Worm (Caenorhabditis elegans) whole organism, L4 larva: Measurements from ENCODE around the gene nstp-4.

Source experiments
- R02D3.7 ChIP-seq: fragments of 150-350 bp; sonication (generic microtip); optimal IDR thresholded peaks from 3 replicates; lab custom pipeline; 2014; ENCODE audit warnings: missing biosample characterization, missing genetic modification characterization
- ama-1 ChIP-seq: fragments of 150-350 bp; optimal IDR thresholded peaks from 2 replicates; lab custom pipeline; 2014; ENCODE audit warnings: inconsistent platforms, mixed read lengths
- daf-12 ChIP-seq: fragments of 150-350 bp; optimal IDR thresholded peaks from 2 replicates; lab custom pipeline; 2014; ENCODE audit warnings: missing biosample characterization, missing genetic modification reagents, missing genetic modification characterization
- jun-1 ChIP-seq: fragments of 150-350 bp; optimal IDR thresholded peaks from 2 replicates; lab custom pipeline; 2014; ENCODE audit warnings: missing biosample characterization, missing genetic modification reagents, missing genetic modification characterization
- lin-15B ChIP-seq: fragments of 150-350 bp; sonication (generic microtip); optimal IDR thresholded peaks from 3 replicates; lab custom pipeline; 2014; ENCODE audit warnings: missing biosample characterization, missing genetic modification characterization
- lsy-2 ChIP-seq, 2 experiments: fragments of 150-350 bp in 1 of 2; sonication (generic microtip) in 1 of 2; optimal IDR thresholded peaks; 2 replicates each; lab custom pipeline; 2014 to 2017; ENCODE audit warnings: missing biosample characterization in 2 of 2, missing genetic modification characterization in 2 of 2
- madf-5 ChIP-seq, 2 experiments: fragments of 200-800 bp; sonication (Bioruptor generic); IDR thresholded peaks; 2 replicates each; pipeline ENCODE4 v1.3.6; 2022; ENCODE audit warnings: missing compliant biosample characterization in 2 of 2, missing genetic modification characterization in 2 of 2
- nhr-25 ChIP-seq: sonication (generic microtip); optimal IDR thresholded peaks from 2 replicates; lab custom pipeline; 2017; ENCODE audit warnings: missing genetic modification characterization, mild to moderate bottlenecking, missing compliant biosample characterization, antibody characterized with exemption, moderate library complexity, borderline replicate concordance; ENCODE audit not compliant: insufficient read depth
- nhr-76 ChIP-seq: fragments of 150-350 bp; optimal IDR thresholded peaks from 2 replicates; lab custom pipeline; 2014; ENCODE audit warnings: missing biosample characterization, missing genetic modification characterization
- spr-3 ChIP-seq: fragments of 200-800 bp; sonication (Bioruptor generic); optimal IDR thresholded peaks from 2 replicates; lab custom pipeline; 2018; ENCODE audit warnings: mild to moderate bottlenecking, missing genetic modification characterization, missing compliant biosample characterization
- unc-39 ChIP-seq: sonication (generic microtip); optimal IDR thresholded peaks from 2 replicates; lab custom pipeline; 2017; ENCODE audit warnings: missing biosample characterization, missing genetic modification characterization
- unc-62 ChIP-seq, 3 experiments: fragments of 150-350 bp in 1 of 3; sonication (generic microtip); optimal IDR thresholded peaks in 2 of 3; peaks in 1 of 3; 1 replicate in 1 of 3; 2 replicates in 2 of 3; lab custom pipeline; 2014 to 2017; ENCODE audit warnings: missing biosample characterization in 3 of 3, missing genetic modification characterization in 3 of 3, missing genetic modification reagents in 3 of 3, missing genotype in 1 of 3
- zag-1 ChIP-seq: fragments of 150-350 bp; optimal IDR thresholded peaks from 2 replicates; lab custom pipeline; 2014; ENCODE audit warnings: missing biosample characterization, missing genetic modification characterization

DNA sequence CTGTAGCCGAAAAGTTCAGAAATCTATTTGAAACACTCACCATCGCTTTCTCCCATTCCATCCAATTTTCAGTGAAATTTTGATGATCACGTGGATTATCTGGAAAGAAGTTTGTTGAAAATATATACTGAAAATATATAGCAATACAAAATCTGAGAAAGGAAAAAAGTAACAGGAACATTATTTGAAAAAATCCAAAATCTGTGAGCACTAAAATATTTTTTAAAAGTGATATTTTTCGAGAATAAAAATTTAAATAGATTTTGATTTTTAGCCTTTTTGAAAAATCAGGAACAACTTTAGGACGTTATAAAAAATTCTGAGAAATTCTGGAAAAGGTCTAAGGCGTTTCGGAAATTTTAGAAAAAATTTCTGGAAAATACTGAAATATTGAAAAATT is 31.7 kb upstream of the nstp-4 start, which contains the start of gene dmsr-4:
- TF ChIP-seq madf-5 (GFP tag; IDR thresholded peaks at IDR 0.05; lab: Robert Waterston, UW) (no peak), spr-3 (no peak), unc-39 (tag; lab: Kevin White, UChicago) (no peak), jun-1 (tag; lab: Kevin White, UChicago) (no peak), ama-1 (lab: Kevin White, UChicago) (no peak), nhr-76 (no peak), daf-12 (tag; lab: Kevin White, UChicago) (no peak), R02D3.7 (tag; lab: Kevin White, UChicago) (no peak), lin-15B (tag; lab: Kevin White, UChicago) (no peak), nhr-25 (no peak), zag-1 (tag; lab: Kevin White, UChicago) (no peak), unc-62 (GFP tag; optimal IDR thresholded peaks at IDR 0.05 in 1 of 2; lab: Kevin White, UChicago) (no peak), unc-62 (tag; optimal IDR thresholded peaks at IDR 0.05; lab: Kevin White, UChicago) (no peak), lsy-2 (tag; optimal IDR thresholded peaks at IDR 0.05; lab: Kevin White, UChicago) (no peak)
